Fruit fly (Drosophila melanogaster): ENCODE results near the gene CG6310.

CG6310 gene

dm6 chr3L:11064689-11065088 is 5.0 kb downstream of the CG6310 start, which contains the start of the genes CG32075, CG45101 and SuUR (continued):
- TF ChIP-seq CG3281 (GFP tag; optimal IDR thresholded peaks at IDR 0.05) (peak; percentile 72), Bgb (GFP tag; IDR thresholded peaks at IDR 0.05; ENCODE audit: partially characterized antibody) (no peak), Fer2 (tag; optimal IDR thresholded peaks at IDR 0.05) (peak; percentile 79), CG2875 (GFP tag; optimal IDR thresholded peaks at IDR 0.05) (peak; percentile 39), ap (GFP tag; IDR thresholded peaks at IDR 0.05) (peak; percentile 83), schlank (tag; optimal IDR thresholded peaks at IDR 0.05) (peak; percentile 25), CG3847 (GFP tag; IDR thresholded peaks at IDR 0.05) (peak; percentile 90), sisA (GFP tag; IDR thresholded peaks at IDR 0.05) (peak; percentile 92), CTCF (GFP tag; optimal IDR thresholded peaks at IDR 0.05) (no peak), tgo (GFP tag; IDR thresholded peaks at IDR 0.05) (peak; percentile 94), ttk (GFP tag; IDR thresholded peaks at IDR 0.05) (peak; percentile 81), grn (GFP tag; optimal IDR thresholded peaks at IDR 0.05) (peak; percentile 24), E2f2 (GFP tag; IDR thresholded peaks at IDR 0.05) (peak; percentile 78), org-1 (GFP tag; optimal IDR thresholded peaks at IDR 0.05) (peak; percentile 69), CG13287 (GFP tag; IDR thresholded peaks at IDR 0.05; ENCODE audit: partially characterized antibody) (peak; percentile 49), CG17359 (tag; optimal IDR thresholded peaks at IDR 0.05) (peak; percentile 85), CG10209 (GFP tag; optimal IDR thresholded peaks at IDR 0.05) (peak; percentile 85), Elba2 (GFP tag; optimal IDR thresholded peaks at IDR 0.05) (peak; percentile 81), cad (GFP tag; optimal IDR thresholded peaks at IDR 0.05) (no peak), pho (GFP tag; optimal IDR thresholded peaks at IDR 0.05) (peak; percentile 93), sob (GFP tag; IDR thresholded peaks at IDR 0.05) (peak; percentile 88), CG2889 (GFP tag; IDR thresholded peaks at IDR 0.05) (peak; percentile 83), amos (GFP tag; IDR thresholded peaks at IDR 0.05; ENCODE audit: partially characterized antibody) (no peak), CG5245 (GFP tag; optimal IDR thresholded peaks at IDR 0.05) (peak; percentile 65), bigmax (GFP tag; optimal IDR thresholded peaks at IDR 0.05) (no peak), salm (tag; optimal IDR thresholded peaks at IDR 0.05) (peak; percentile 24), CG42726 (GFP tag; IDR thresholded peaks at IDR 0.05; ENCODE audit: partially characterized antibody) (no peak), CG1233 (GFP tag; optimal IDR thresholded peaks at IDR 0.05) (peak; percentile 68), HLH4C (GFP tag; IDR thresholded peaks at IDR 0.05; ENCODE audit: partially characterized antibody) (no peak), mld (GFP tag; IDR thresholded peaks at IDR 0.05; ENCODE audit: partially characterized antibody) (no peak), dmrt99B (tag; optimal IDR thresholded peaks at IDR 0.05) (peak; percentile 69), pan (optimal IDR thresholded peaks at IDR 0.05) (no peak), pan (GFP tag; optimal IDR thresholded peaks at IDR 0.05 in 1 of 2, IDR thresholded peaks at IDR 0.05 in 1 of 2) (peak in 1 of 2 experiments; percentile 92), yki (optimal IDR thresholded peaks at IDR 0.05) (no peak), CG32772 (GFP tag; IDR thresholded peaks at IDR 0.05) (peak; percentile 88), CG9215 (GFP tag; IDR thresholded peaks at IDR 0.05) (peak; percentile 82), CG6254 (GFP tag; optimal IDR thresholded peaks at IDR 0.05) (peak; percentile 54), CG32532 (GFP tag; IDR thresholded peaks at IDR 0.05) (peak; percentile 89), Lpt (GFP tag; optimal IDR thresholded peaks at IDR 0.05) (no peak), kah (GFP tag; optimal IDR thresholded peaks at IDR 0.05) (peak; percentile 32), CG9817 (tag; optimal IDR thresholded peaks at IDR 0.05) (peak; percentile 88), chinmo (GFP tag; IDR thresholded peaks at IDR 0.05; ENCODE audit: partially characterized antibody) (no peak), CG17385 (GFP tag; optimal IDR thresholded peaks at IDR 0.05) (peak; percentile 81), crol (GFP tag; IDR thresholded peaks at IDR 0.05) (no peak), BtbVII (GFP tag; optimal IDR thresholded peaks at IDR 0.05) (peak; percentile 13), CG6175 (GFP tag; IDR thresholded peaks at IDR 0.05) (peak; percentile 66; the same call in 1 of the 3 replicates), CG6854 (GFP tag; optimal IDR thresholded peaks at IDR 0.05) (peak; percentile 45), fru (optimal IDR thresholded peaks at IDR 0.05) (no peak), CG7839 (tag; optimal IDR thresholded peaks at IDR 0.05) (peak; percentile 91), klu (GFP tag; IDR thresholded peaks at IDR 0.05) (peak; percentile 80), chif (GFP tag; optimal IDR thresholded peaks at IDR 0.05) (peak; percentile 89 to 94), Sox102F (GFP tag; optimal IDR thresholded peaks at IDR 0.05) (peak; percentile 91)
